Fruit fly (Drosophila melanogaster) whole organism: ENCODE data around the gene E23.
A peak's percentile ranks its signal among the peaks of the same experiment; 100 is the strongest.

Source experiments
- CG8478 ChIP-seq: fragments of >200 bp; optimal IDR thresholded peaks from 2 replicates; lab custom pipeline; 2018; ENCODE audit warnings: inconsistent platforms
- Dll ChIP-seq: fragments of >200 bp; optimal IDR thresholded peaks from 2 replicates; lab custom pipeline; 2017
- EcR ChIP-seq, 2 experiments: fragments of >200 bp; optimal IDR thresholded peaks; 2 replicates each; lab custom pipeline; 2017; ENCODE audit warnings: missing biosample characterization in 2 of 2, missing genetic modification characterization in 2 of 2, missing genetic modification reagents in 2 of 2
- pan ChIP-seq: fragments of >200 bp; optimal IDR thresholded peaks from 2 replicates; lab custom pipeline; 2017
- psq ChIP-seq: fragments of >200 bp; optimal IDR thresholded peaks from 2 replicates; lab custom pipeline; 2017
- usp ChIP-seq: fragments of >200 bp; optimal IDR thresholded peaks from 2 replicates; lab custom pipeline; 2017; ENCODE audit warnings: missing biosample characterization, missing genetic modification characterization, mixed read lengths

Gene E23

DNA sequence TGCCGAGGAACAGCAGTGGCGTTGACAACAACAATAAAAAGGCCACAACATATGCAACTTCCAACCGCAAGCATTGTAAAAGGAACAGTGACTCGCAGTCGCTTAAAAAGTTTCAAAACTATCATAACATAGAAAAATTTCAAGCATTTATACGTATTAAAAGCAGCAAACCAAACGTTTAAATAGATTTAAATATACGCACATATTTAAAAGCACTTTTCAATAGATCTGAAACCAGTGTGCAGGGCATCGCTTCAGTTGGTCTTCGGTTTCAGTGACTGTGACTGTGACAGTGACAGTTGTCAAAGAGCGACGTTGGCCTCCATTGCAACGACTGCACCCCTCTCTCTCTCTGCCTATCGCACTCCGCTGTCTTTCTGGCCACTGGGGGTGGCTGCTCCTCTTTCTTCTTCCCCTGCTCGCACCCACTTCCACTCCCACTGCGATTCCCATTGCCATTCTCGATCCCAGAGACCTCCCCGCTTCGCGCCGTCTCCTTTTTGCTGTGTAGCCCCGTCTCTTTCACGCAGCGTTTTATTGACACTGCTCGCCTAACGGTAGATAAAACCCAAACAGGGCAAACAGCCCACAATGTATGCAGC lies 6.4 kb downstream of the E23 start:
- TF ChIP-seq CG8478 (lab: Kevin White, UChicago), result no peak
- no peak for TF ChIP-seq pan
- no peak for TF ChIP-seq psq
- no peak for TF ChIP-seq Dll (lab: Kevin White, UChicago)
- TF ChIP-seq usp (GFP tag; lab: Kevin White, UChicago), result no peak
- no peak for TF ChIP-seq EcR (GFP tag; optimal IDR thresholded peaks at IDR 0.05; lab: Kevin White, UChicago)

DNA sequence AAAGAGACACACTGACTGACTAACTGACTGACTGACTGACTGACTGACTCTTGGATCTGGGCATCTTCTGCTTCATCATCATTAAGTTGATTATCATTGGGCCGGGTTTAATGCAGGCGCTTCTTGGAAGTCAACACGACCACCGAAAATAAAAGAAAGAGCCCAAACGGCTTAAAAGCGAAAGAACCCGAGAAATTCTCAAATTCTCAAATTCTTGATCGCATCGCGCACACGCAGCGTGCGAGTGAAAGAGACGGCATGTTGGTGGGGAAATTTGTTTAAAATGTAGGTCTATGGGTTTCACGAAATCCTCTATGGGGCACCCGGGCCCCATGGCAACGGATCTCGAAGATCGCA lies 8.2 kb downstream of the E23 start:
- TF ChIP-seq EcR (GFP tag; optimal IDR thresholded peaks at IDR 0.05; lab: Kevin White, UChicago) (no peak), CG8478 (lab: Kevin White, UChicago) (no peak), usp (GFP tag; lab: Kevin White, UChicago) (no peak), psq (no peak), pan (no peak), Dll (lab: Kevin White, UChicago) (no peak)

DNA sequence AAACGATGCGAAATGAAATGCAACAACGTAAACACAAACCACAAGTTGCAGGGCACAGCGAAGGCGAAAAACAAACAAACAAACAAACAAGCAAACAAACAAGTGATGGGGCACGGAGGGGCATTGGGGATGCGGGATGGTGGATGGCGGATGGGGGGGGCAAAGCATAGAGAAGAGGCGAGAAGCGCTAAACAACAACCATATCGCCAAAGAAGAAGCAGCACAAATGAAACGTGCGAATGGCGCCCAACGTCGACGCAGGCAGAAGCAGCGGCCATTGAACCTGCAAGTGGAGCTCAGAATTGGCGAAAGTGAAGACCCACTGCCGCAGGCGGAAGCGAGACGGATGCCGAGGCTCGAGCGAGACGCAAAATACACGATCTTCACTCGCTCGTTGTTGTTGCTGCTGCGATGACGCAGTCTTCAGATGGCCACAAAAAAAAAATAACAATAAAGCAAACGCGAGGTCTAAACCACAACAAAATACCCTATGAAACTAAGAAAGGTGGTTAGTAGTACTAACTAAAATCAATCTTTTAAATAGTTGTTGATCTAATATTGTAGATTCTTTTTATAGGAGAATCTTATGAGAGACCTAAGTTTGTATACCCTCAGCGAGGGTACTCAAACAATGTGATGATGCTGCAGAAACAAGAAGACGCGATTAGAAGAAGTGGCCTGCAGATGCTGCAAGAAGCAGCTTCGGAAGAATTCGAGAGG lies 8.7 kb downstream of the E23 start:
- TF ChIP-seq EcR (GFP tag; optimal IDR thresholded peaks at IDR 0.05; lab: Kevin White, UChicago), result peak; percentile 91 to 97
- TF ChIP-seq CG8478 (lab: Kevin White, UChicago), result no peak
- peak; percentile 14 for TF ChIP-seq Dll (lab: Kevin White, UChicago)
- no peak for TF ChIP-seq pan

DNA sequence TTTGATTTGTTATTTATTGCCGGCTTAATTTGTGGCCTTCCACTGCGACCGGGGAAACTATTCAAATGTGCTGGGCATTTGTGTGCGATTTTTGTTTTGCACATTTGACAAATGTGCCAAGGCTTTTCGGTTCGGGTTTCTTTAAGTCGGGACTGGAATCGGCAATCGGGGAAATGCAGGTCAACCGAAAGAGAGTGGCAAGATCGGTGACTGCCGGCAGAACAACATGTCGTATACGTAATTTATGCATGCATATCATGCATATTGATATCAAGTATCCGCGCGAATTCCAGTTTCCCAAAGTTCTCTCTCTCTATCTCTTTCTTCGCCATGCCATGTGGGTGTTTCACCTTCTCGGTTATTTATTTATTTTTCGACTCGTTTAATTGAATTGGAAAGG lies 12.3 kb downstream of the E23 start:
- TF ChIP-seq CG8478 (lab: Kevin White, UChicago), result no peak
- TF ChIP-seq pan, result no peak
- no peak for TF ChIP-seq EcR (GFP tag; optimal IDR thresholded peaks at IDR 0.05; lab: Kevin White, UChicago)
- TF ChIP-seq Dll (lab: Kevin White, UChicago), result no peak
- TF ChIP-seq usp (GFP tag; lab: Kevin White, UChicago), result no peak
- no peak for TF ChIP-seq psq

DNA sequence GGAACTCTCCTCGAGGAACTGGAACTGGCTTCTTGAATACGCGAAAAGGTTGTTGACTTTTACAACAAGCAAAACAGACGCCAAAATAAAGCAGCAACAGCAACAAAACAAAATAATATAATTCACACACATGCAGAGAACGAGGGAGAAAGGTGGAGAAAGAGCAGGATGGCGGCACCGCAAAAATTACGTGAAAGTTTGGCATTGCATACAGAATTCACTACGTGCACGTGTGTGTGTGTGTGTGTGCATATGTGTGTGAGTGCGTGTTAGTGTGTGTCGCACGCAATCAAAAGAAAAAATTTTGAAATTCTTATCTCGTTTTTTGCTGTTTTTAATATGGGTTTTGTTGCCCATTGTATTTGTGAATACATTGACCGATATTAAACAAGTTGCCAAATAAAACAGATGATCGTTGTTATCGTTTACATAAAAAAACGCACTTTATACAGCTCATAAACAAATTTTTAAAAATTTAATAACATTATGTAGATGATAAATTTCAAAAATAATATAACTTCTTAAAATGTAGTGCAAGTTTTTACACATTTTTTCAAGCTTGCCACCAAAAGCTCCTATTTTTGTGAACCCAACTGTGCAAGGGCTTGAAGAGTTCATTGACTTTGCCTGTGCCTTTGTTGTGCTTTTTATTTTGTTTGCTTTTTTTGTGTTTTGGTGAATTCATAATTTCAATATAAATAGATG lies 13.2 kb downstream of the E23 start:
- TF ChIP-seq EcR (GFP tag; optimal IDR thresholded peaks at IDR 0.05; lab: Kevin White, UChicago) (peak; percentile 10 to 68), psq (no peak)

- TF ChIP-seq EcR (GFP tag; optimal IDR thresholded peaks at IDR 0.05; lab: Kevin White, UChicago), result peak; percentile 96 to 97
- no peak for TF ChIP-seq CG8478 (lab: Kevin White, UChicago)
These were observed 15.2 kb downstream of the E23 start for dm6 chr2L:3339420-3339819.

dm6 chr2L:3338566-3339215 lies 15.9 kb downstream of the E23 start:
- no peak for TF ChIP-seq usp (GFP tag; lab: Kevin White, UChicago)
- TF ChIP-seq Dll (lab: Kevin White, UChicago), result no peak
- peak; percentile 57 for TF ChIP-seq pan
- no peak for TF ChIP-seq CG8478 (lab: Kevin White, UChicago)
- no peak for TF ChIP-seq psq

DNA sequence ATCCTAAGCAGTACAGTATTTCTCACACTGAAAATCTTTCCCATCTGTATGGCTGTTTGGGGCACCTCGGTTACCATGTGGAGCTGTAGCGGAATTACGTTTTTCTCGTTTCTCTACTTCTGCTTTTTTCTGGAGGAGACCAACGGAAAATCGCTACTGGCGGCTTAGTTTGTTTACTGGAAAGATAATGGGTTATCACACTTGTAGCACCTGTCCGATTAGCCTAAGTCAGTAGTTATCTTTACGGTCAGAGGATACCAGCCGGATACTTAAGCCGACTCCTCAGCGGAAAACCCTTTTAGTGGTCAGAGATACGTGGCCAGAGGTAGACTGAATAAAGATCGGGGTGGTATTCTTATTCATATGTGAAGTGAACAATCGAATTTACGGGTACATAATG lies 22.1 kb downstream of the E23 start, which contains the start of gene CG15408:
TSS of gene CG15408 (plus strand) at position 301 of the 400 bp plus-strand sequence.
- TF ChIP-seq Dll (lab: Kevin White, UChicago) (no peak), CG8478 (lab: Kevin White, UChicago) (no peak), psq (no peak), EcR (GFP tag; optimal IDR thresholded peaks at IDR 0.05; lab: Kevin White, UChicago) (no peak), pan (no peak), usp (GFP tag; lab: Kevin White, UChicago) (no peak)

- TF ChIP-seq usp (GFP tag; lab: Kevin White, UChicago) (no peak), EcR (GFP tag; optimal IDR thresholded peaks at IDR 0.05; lab: Kevin White, UChicago) (no peak), Dll (lab: Kevin White, UChicago) (no peak), pan (no peak), psq (no peak), CG8478 (lab: Kevin White, UChicago) (no peak)
These were observed 24.0 kb downstream of the E23 start, which contains the start of gene CG3285 for dm6 chr2L:3330628-3331027. CG3285 (plus strand) TSS chr2L:3330928.

dm6 chr2L:3327603-3328002 lies 27.0 kb downstream of the E23 start, which contains the start of gene CG33282:
CG33282 (plus strand) TSS chr2L:3327903.
- TF ChIP-seq psq (no peak), EcR (GFP tag; optimal IDR thresholded peaks at IDR 0.05; lab: Kevin White, UChicago) (no peak), CG8478 (lab: Kevin White, UChicago) (no peak), pan (no peak), usp (GFP tag; lab: Kevin White, UChicago) (no peak), Dll (lab: Kevin White, UChicago) (no peak)

DNA sequence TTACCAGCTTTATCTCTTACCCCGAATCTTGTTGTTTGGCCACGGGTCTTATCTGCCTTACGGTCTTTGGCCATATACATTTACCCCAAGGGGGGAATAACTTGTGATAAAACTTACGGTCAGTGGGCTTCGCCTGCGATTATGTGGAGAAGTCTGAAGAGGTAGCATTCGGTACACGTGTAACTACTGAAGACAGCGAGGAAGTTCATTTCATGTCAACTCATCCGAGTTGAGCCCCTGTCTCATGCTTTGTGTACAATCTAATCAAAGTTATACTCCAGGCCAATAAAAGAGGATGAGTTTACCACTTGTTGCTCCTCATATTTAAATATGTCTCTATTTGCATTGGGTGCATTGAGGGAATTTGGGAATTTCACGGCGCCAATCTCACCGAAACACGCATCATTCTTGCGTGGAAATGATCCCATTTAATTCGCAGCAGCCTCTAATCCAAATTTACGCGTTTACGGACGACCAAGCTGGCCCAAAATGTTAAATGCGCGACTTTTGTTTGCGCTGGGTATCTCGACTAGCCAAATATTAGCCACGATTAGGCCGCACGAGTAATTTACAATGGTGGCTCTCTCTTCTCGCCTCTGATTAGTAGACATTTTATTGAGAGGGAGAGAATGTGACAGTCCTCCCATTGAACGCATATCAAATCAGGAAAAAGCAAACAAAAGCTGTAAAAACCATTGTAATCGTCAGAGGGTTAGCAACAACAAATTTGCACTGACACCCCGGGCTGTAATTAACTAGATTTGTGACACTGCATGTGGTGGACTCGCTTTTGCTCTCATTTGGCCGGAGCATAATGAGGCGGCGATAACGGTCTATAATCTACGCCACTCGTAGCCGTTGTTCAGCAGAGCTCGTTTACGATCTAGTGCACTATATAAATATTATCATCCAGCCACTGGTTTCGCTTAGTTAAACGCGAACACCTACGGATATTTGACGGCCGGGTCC lies 31.0 kb downstream of the E23 start, which contains the start of gene CG33281:
TSS of gene CG33281 (plus strand) at position 919 of the 969 bp plus-strand sequence.
- TF ChIP-seq pan, result no peak
- TF ChIP-seq usp (GFP tag; lab: Kevin White, UChicago), result no peak
- TF ChIP-seq psq, result no peak
- TF ChIP-seq Dll (lab: Kevin White, UChicago), result no peak
- TF ChIP-seq EcR (GFP tag; optimal IDR thresholded peaks at IDR 0.05; lab: Kevin White, UChicago), result no peak
- no peak for TF ChIP-seq CG8478 (lab: Kevin White, UChicago)
